Worm (Caenorhabditis elegans): Measurements from ENCODE around the gene unc-85.
A peak's percentile ranks its signal among the peaks of the same experiment; 100 is the strongest.
"Not testable (repeated sequence)": the region's sequence is repeated elsewhere in the genome, so short reads cannot be mapped to it uniquely, and the experiment has no call there.

The unc-85 gene

DNA sequence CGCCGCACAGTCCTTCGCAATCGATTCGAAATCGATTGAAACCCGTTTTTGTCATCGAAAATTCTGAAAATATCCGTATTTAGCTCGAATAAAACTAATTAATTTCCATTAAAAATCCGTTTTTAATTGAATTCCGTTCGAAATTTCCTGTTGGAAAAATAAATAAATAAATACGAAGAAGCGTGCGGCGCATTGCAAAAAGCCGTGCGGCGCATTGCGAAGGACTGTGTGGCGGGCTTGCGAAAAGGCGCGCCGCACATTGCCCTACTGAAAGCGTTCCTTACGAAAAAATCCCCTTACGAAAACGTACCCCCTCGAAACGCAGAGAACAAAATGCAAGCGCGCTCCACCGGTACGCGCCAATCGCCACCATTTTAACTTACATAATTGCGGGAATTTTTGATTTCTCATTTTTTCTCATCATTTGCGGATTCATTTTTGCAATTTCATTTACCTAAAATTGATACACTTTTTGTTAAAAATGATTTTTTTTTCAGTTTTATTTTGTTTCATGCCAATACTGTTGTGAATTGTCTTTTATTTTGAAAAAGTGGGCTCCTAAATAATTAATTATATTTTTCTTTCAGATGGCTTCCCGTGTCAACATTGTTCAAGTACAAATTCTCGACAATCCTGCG lies at the start of gene unc-85:
TSS of gene unc-85 (plus strand) at position 588 of the 638 bp plus-strand sequence.
- peak; percentile 49 for TF ChIP-seq F37D6.2 (tag; optimal IDR thresholded peaks at IDR 0.05)
- peak; percentile 71 to 83 for TF ChIP-seq lsy-2 (tag; optimal IDR thresholded peaks at IDR 0.05)
- TF ChIP-seq madf-9 (GFP tag; conservative IDR thresholded peaks at IDR 0.05), result peak; percentile 79
- TF ChIP-seq mdl-1 (tag; optimal IDR thresholded peaks at IDR 0.05), result peak in 1 of 2 experiments; percentile 16
- TF ChIP-seq mdt-29 (GFP tag; IDR thresholded peaks at IDR 0.05), result peak; percentile 57; the same call in 1 of the 2 replicates
- TF ChIP-seq vab-7 (GFP tag; IDR thresholded peaks at IDR 0.05), result peak; percentile 94
- peak; percentile 83 for TF ChIP-seq mxl-2 (GFP tag; conservative IDR thresholded peaks at IDR 0.05)
- peak; percentile 62; the same call in 1 of the 2 replicates for TF ChIP-seq lim-7 (GFP tag; IDR thresholded peaks at IDR 0.05)
- peak; percentile 82 for TF ChIP-seq egl-43 (GFP tag; IDR thresholded peaks at IDR 0.05)
- peak; percentile 15 for TF ChIP-seq nhr-28 (tag; optimal IDR thresholded peaks at IDR 0.05)
- TF ChIP-seq hif-1 (tag; optimal IDR thresholded peaks at IDR 0.05), result peak in 1 of 2 experiments; percentile 61
- TF ChIP-seq dmd-6 (GFP tag; IDR thresholded peaks at IDR 0.05), result peak; percentile 83
- peak; percentile 60 for TF ChIP-seq F49E8.2 (tag; optimal IDR thresholded peaks at IDR 0.05; ENCODE audit: borderline replicate concordance)
- peak; percentile 87 for TF ChIP-seq ctbp-1 (GFP tag; IDR thresholded peaks at IDR 0.05)
- peak; percentile 67 for TF ChIP-seq lin-15B (tag; optimal IDR thresholded peaks at IDR 0.05)
- TF ChIP-seq nhr-42 (GFP tag; IDR thresholded peaks at IDR 0.05), result peak; percentile 88
- peak; percentile 93 for TF ChIP-seq hmg-1.1 (GFP tag; IDR thresholded peaks at IDR 0.05)
- TF ChIP-seq D1046.2 (GFP tag; IDR thresholded peaks at IDR 0.05), result peak; percentile 96
- TF ChIP-seq arid-1 (GFP tag; conservative IDR thresholded peaks at IDR 0.05), result peak; percentile 87
- TF ChIP-seq ZK337.2 (GFP tag; IDR thresholded peaks at IDR 0.05), result peak; percentile 55; the same call in 1 of the 2 replicates
- TF ChIP-seq tra-1 (GFP tag; IDR thresholded peaks at IDR 0.05), result peak; percentile 91
- TF ChIP-seq daf-16 (GFP tag; optimal IDR thresholded peaks at IDR 0.05), result peak in 1 of 2 experiments; percentile 41
- peak; percentile 32 for TF ChIP-seq daf-16 (tag; optimal IDR thresholded peaks at IDR 0.05)
- TF ChIP-seq pha-4 (GFP tag; IDR thresholded peaks at IDR 0.05), result peak; percentile 90
- not testable (repeated sequence) for TF ChIP-seq pha-4 (tag; optimal IDR thresholded peaks at IDR 0.05)
- TF ChIP-seq nhr-102 (tag; optimal IDR thresholded peaks at IDR 0.05), result peak; percentile 81
- peak; percentile 72 for TF ChIP-seq hlh-11 (tag; optimal IDR thresholded peaks at IDR 0.05)
- peak; percentile 78 for TF ChIP-seq dmd-9 (GFP tag; IDR thresholded peaks at IDR 0.05)
- TF ChIP-seq dpl-1 (GFP tag; optimal IDR thresholded peaks at IDR 0.05), result peak; percentile 59
- peak; percentile 2 for TF ChIP-seq ceh-28 (tag; optimal IDR thresholded peaks at IDR 0.05)
- TF ChIP-seq lin-29 (GFP tag; IDR thresholded peaks at IDR 0.05), result peak; percentile 65; the same call in 1 of the 2 replicates
- TF ChIP-seq nhr-48 (tag; optimal IDR thresholded peaks at IDR 0.05), result peak; percentile 22
- TF ChIP-seq Y75B8A.6 (GFP tag; IDR thresholded peaks at IDR 0.05), result peak; percentile 89
- TF ChIP-seq nhr-6 (tag; optimal IDR thresholded peaks at IDR 0.05), result peak; percentile 33
- TF ChIP-seq madf-5 (GFP tag; IDR thresholded peaks at IDR 0.05), result peak; percentile 53 to 61; a peak in 1 of 4 replicates
- peak; percentile 88 for TF ChIP-seq lin-1 (GFP tag; IDR thresholded peaks at IDR 0.05)
- peak; percentile 90 for TF ChIP-seq ceh-44 (GFP tag; IDR thresholded peaks at IDR 0.05)
- peak; percentile 74; the same call in 1 of the 2 replicates for TF ChIP-seq saeg-2 (GFP tag; IDR thresholded peaks at IDR 0.05)
- peak; percentile 85 for TF ChIP-seq zfp-3 (GFP tag; conservative IDR thresholded peaks at IDR 0.05)
- TF ChIP-seq Y48G9A.11 (GFP tag; IDR thresholded peaks at IDR 0.05), result peak; percentile 92
- TF ChIP-seq rbr-2 (tag; optimal IDR thresholded peaks at IDR 0.05), result peak; percentile 78
- peak; percentile 56 for TF ChIP-seq dve-1 (tag; optimal IDR thresholded peaks at IDR 0.05; ENCODE audit: insufficient read depth)
- TF ChIP-seq lin-13 (GFP tag; optimal IDR thresholded peaks at IDR 0.05), result peak; percentile 24
- TF ChIP-seq hlh-30 (tag; optimal IDR thresholded peaks at IDR 0.05; ENCODE audit: insufficient read depth), result peak; percentile 44
- peak; percentile 43 for TF ChIP-seq nhr-11 (tag; optimal IDR thresholded peaks at IDR 0.05)
- peak; percentile 92 for TF ChIP-seq T26A8.4 (GFP tag; IDR thresholded peaks at IDR 0.05)
- peak; percentile 82 for TF ChIP-seq mep-1 (tag; optimal IDR thresholded peaks at IDR 0.05)
- peak; percentile 89 for TF ChIP-seq snpc-1.2 (GFP tag; IDR thresholded peaks at IDR 0.05)
- peak; percentile 99 for TF ChIP-seq lin-38 (GFP tag; IDR thresholded peaks at IDR 0.05)

All from whole organism, L4 larva.